Fruit fly (Drosophila melanogaster) whole organism, prepupa: ENCODE data around the gene mamo.

Experiments used
- CG11762 ChIP-seq: fragments of 200-800 bp; sonication (Bioruptor generic); optimal IDR thresholded peaks from 3 replicates; lab custom pipeline; 2016; ENCODE audit warnings: missing biosample characterization, missing genetic modification characterization; ENCODE audit not compliant: insufficient read depth
- CG6854 ChIP-seq: fragments of 200-800 bp; sonication (Bioruptor generic); optimal IDR thresholded peaks from 2 replicates; lab custom pipeline; 2017; ENCODE audit warnings: missing biosample characterization, mild to moderate bottlenecking, missing genetic modification characterization
- Hr4 ChIP-seq: fragments of 200-800 bp; sonication (Bioruptor generic); optimal IDR thresholded peaks from 3 replicates; lab custom pipeline; 2016; ENCODE audit warnings: missing biosample characterization, missing genetic modification characterization
- spab ChIP-seq: fragments of 200-800 bp; sonication (Bioruptor generic); optimal IDR thresholded peaks from 2 replicates; lab custom pipeline; 2017; ENCODE audit warnings: missing biosample characterization, mild to moderate bottlenecking, missing genetic modification characterization, missing genetic modification reagents
- vri ChIP-seq: fragments of 200-800 bp; sonication (Bioruptor generic); optimal IDR thresholded peaks from 3 replicates; lab custom pipeline; 2016; ENCODE audit warnings: missing biosample characterization, mild to moderate bottlenecking, missing genetic modification characterization

DNA sequence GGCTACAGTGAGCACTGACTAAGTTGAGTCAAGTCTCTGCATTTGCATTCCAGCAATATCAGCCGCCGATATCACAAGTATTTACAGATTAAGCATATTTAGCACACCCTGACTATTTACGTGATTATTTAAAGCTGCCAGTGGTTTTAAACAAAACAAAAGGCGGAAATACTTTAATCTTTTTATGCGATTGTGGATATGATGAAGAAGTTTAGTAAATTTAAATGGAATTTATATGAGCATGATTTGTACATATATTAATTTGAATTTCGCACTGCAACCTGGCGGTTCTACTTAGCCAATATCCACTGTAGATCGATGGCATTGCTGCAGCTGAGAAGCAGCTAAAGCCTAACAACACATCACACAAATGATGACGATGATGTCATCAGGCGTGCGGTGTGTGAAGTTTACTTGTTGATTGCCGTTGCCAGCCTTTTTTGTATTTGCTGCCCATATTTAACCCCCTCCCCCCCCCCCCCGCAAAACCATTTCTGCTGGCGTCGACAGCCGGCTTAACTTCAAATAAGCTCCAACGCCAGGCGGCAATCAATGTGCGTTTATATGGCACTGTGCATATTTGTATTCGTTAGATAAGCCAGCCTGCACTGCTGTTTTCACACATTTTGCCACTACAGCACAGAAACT, 174.7 kb downstream of the mamo start:
- TF ChIP-seq CG11762 (GFP tag; lab: Kevin White, UChicago) (peak; percentile 65), vri (GFP tag; lab: Kevin White, UChicago) (peak; percentile 49), Hr4 (peak; percentile 81), spab (GFP tag; lab: Kevin White, UChicago) (peak; percentile 64), CG6854 (GFP tag; lab: Kevin White, UChicago) (no peak)
